Worm (Caenorhabditis elegans) whole organism, mixed stage, embryonic: ENCODE results near the gene ace-1.

Experiments
- M03D4.4 ChIP-seq: sonication (generic microtip); optimal IDR thresholded peaks from 2 replicates; lab custom pipeline; 2017; ENCODE audit warnings: mild to moderate bottlenecking, missing genetic modification characterization, missing compliant biosample characterization
- bed-3 ChIP-seq: fragments of 200-800 bp; sonication (Bioruptor generic); optimal IDR thresholded peaks from 3 replicates; lab custom pipeline; 2018; ENCODE audit warnings: mild to moderate bottlenecking, missing genetic modification characterization, moderate library complexity, missing compliant biosample characterization
- blmp-1 ChIP-seq: fragments of 150-350 bp; optimal IDR thresholded peaks from 2 replicates; lab custom pipeline; 2014; ENCODE audit warnings: missing biosample characterization, missing genetic modification characterization
- ceh-39 ChIP-seq: fragments of 150-350 bp; optimal IDR thresholded peaks from 2 replicates; lab custom pipeline; 2014; ENCODE audit warnings: missing biosample characterization, missing genetic modification characterization
- ceh-43 ChIP-seq: fragments of 200-800 bp; sonication (Bioruptor generic); optimal IDR thresholded peaks from 2 replicates; lab custom pipeline; 2018; ENCODE audit warnings: mild to moderate bottlenecking, missing genetic modification characterization, moderate library complexity, missing compliant biosample characterization
- ceh-83 ChIP-seq: fragments of 200-800 bp; sonication (Bioruptor generic); optimal IDR thresholded peaks from 2 replicates; lab custom pipeline; 2018; ENCODE audit warnings: mild to moderate bottlenecking, missing genetic modification characterization, missing compliant biosample characterization
- ces-1 ChIP-seq: fragments of 150-350 bp; optimal IDR thresholded peaks from 2 replicates; lab custom pipeline; 2014; ENCODE audit warnings: missing biosample characterization, missing genetic modification reagents, missing genetic modification characterization
- cnd-1 ChIP-seq: fragments of 200-800 bp; sonication (Bioruptor generic); optimal IDR thresholded peaks from 2 replicates; lab custom pipeline; 2018; ENCODE audit warnings: mild to moderate bottlenecking, missing genetic modification characterization, missing compliant biosample characterization
- drap-1 ChIP-seq: fragments of 200-800 bp; sonication (Bioruptor generic); optimal IDR thresholded peaks from 3 replicates; lab custom pipeline; 2018; ENCODE audit warnings: mild to moderate bottlenecking, missing genetic modification characterization, missing compliant biosample characterization
- elt-1 ChIP-seq: sonication (generic microtip); optimal IDR thresholded peaks from 2 replicates; lab custom pipeline; 2017; ENCODE audit warnings: missing genetic modification characterization, mild to moderate bottlenecking, missing compliant biosample characterization, antibody characterized with exemption, moderate library complexity, borderline replicate concordance; ENCODE audit not compliant: insufficient read depth
- elt-3 ChIP-seq: fragments of 150-350 bp; optimal IDR thresholded peaks from 2 replicates; lab custom pipeline; 2014; ENCODE audit warnings: missing biosample characterization, missing genetic modification characterization
- flh-1 ChIP-seq: fragments of 200-800 bp; sonication (Bioruptor generic); optimal IDR thresholded peaks from 2 replicates; lab custom pipeline; 2018; ENCODE audit warnings: mild to moderate bottlenecking, missing genetic modification characterization, moderate library complexity, missing compliant biosample characterization
- hlh-1 ChIP-seq: fragments of 150-350 bp; optimal IDR thresholded peaks from 2 replicates; lab custom pipeline; 2014; ENCODE audit warnings: missing biosample characterization, missing genetic modification reagents, missing genetic modification characterization
- lin-13 ChIP-seq: fragments of 150-350 bp; optimal IDR thresholded peaks from 2 replicates; lab custom pipeline; 2014; ENCODE audit warnings: missing biosample characterization, missing genetic modification characterization
- lin-32 ChIP-seq: fragments of 200-800 bp; sonication (Bioruptor generic); optimal IDR thresholded peaks from 2 replicates; lab custom pipeline; 2018; ENCODE audit warnings: mild to moderate bottlenecking, missing genetic modification characterization, missing compliant biosample characterization
- lsy-2 ChIP-seq: fragments of 150-350 bp; optimal IDR thresholded peaks from 2 replicates; lab custom pipeline; 2014; ENCODE audit warnings: missing biosample characterization, missing genetic modification characterization
- mab-5 ChIP-seq: fragments of 150-350 bp; optimal IDR thresholded peaks from 2 replicates; lab custom pipeline; 2014; ENCODE audit warnings: missing biosample characterization, missing genetic modification characterization
- mep-1 ChIP-seq: fragments of 150-350 bp; optimal IDR thresholded peaks from 2 replicates; lab custom pipeline; 2017; ENCODE audit warnings: missing biosample characterization, missing genetic modification reagents, missing genetic modification characterization, inconsistent platforms
- mls-2 ChIP-seq: sonication (generic microtip); optimal IDR thresholded peaks from 2 replicates; lab custom pipeline; 2016; ENCODE audit warnings: mild to moderate bottlenecking, missing genetic modification characterization, moderate library complexity, missing compliant biosample characterization
- nhr-12 ChIP-seq: fragments of 150-350 bp; optimal IDR thresholded peaks from 2 replicates; lab custom pipeline; 2014; ENCODE audit warnings: missing biosample characterization, missing genetic modification characterization
- nhr-2 ChIP-seq: fragments of 150-350 bp; optimal IDR thresholded peaks from 2 replicates; lab custom pipeline; 2014; ENCODE audit warnings: missing biosample characterization, missing genetic modification characterization
- nhr-237 ChIP-seq: fragments of 150-350 bp; optimal IDR thresholded peaks from 2 replicates; lab custom pipeline; 2014; ENCODE audit warnings: missing biosample characterization, missing genetic modification characterization
- nhr-28 ChIP-seq: fragments of 150-350 bp; optimal IDR thresholded peaks from 2 replicates; lab custom pipeline; 2014; ENCODE audit warnings: missing biosample characterization, missing genetic modification characterization
- nhr-76 ChIP-seq: sonication (generic microtip); optimal IDR thresholded peaks from 2 replicates; lab custom pipeline; 2017; ENCODE audit warnings: missing biosample characterization, missing genetic modification characterization
- pha-4 ChIP-seq: fragments of 150-350 bp; optimal IDR thresholded peaks from 2 replicates; lab custom pipeline; 2018; ENCODE audit warnings: missing biosample characterization, missing genetic modification reagents, missing genetic modification characterization
- sem-2 ChIP-seq: fragments of 200-800 bp; sonication (Bioruptor generic); optimal IDR thresholded peaks from 2 replicates; lab custom pipeline; 2018; ENCODE audit warnings: mild to moderate bottlenecking, missing genetic modification characterization, missing compliant biosample characterization
- snpc-4 ChIP-seq: fragments of 150-350 bp; optimal IDR thresholded peaks from 2 replicates; lab custom pipeline; 2014; ENCODE audit warnings: missing biosample characterization, missing genetic modification characterization
- sptf-1 ChIP-seq: sonication (generic microtip); optimal IDR thresholded peaks from 2 replicates; lab custom pipeline; 2017; ENCODE audit warnings: mild to moderate bottlenecking, missing genetic modification characterization, moderate library complexity, missing compliant biosample characterization
- tbx-8 ChIP-seq: fragments of 200-800 bp; sonication (Bioruptor generic); optimal IDR thresholded peaks from 2 replicates; lab custom pipeline; 2018; ENCODE audit warnings: mild to moderate bottlenecking, missing genetic modification characterization, moderate library complexity, missing compliant biosample characterization
- unc-120 ChIP-seq: sonication (generic microtip); optimal IDR thresholded peaks from 2 replicates; lab custom pipeline; 2017; ENCODE audit warnings: missing genetic modification characterization, missing compliant biosample characterization; ENCODE audit not compliant: poor library complexity, severe bottlenecking
- unc-39 ChIP-seq: fragments of 150-350 bp; optimal IDR thresholded peaks from 2 replicates; lab custom pipeline; 2014; ENCODE audit warnings: missing biosample characterization, missing genetic modification characterization
- zip-8 ChIP-seq: fragments of 150-350 bp; optimal IDR thresholded peaks from 2 replicates; lab custom pipeline; 2014; ENCODE audit warnings: missing biosample characterization, missing genetic modification characterization
- ztf-11 ChIP-seq: fragments of 150-350 bp; optimal IDR thresholded peaks from 2 replicates; lab custom pipeline; 2014; ENCODE audit warnings: missing biosample characterization, missing genetic modification characterization

Gene ace-1

DNA sequence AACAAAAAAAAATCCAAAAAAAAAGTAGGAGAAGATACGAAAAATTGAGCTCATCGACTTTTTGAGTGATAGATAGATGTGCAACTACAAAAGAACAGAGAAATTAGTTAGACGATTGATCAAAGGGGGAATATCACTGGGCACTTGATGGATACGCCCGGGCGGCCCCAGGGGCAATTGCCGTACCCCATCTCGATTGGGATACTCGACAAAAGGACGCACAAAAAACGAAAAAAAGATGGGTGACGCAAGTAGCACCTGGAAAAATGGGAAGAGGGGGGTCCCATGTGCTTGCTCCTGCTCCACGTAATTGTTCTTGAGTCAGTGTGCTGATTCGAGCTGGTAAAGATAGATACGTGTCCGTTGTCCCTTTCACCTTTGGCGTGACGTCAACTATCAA is 6.1 kb upstream of the ace-1 start:
- TF ChIP-seq unc-120 (no peak), bed-3 (GFP tag; lab: Kevin White, UChicago) (no peak), blmp-1 (no peak), drap-1 (GFP tag; lab: Kevin White, UChicago) (no peak), sptf-1 (tag; lab: Kevin White, UChicago) (no peak), nhr-2 (no peak), mls-2 (tag; lab: Kevin White, UChicago) (no peak), elt-3 (tag; lab: Kevin White, UChicago) (no peak), ceh-39 (tag; lab: Kevin White, UChicago) (no peak), ztf-11 (no peak), nhr-76 (tag; lab: Kevin White, UChicago) (no peak), lin-32 (no peak), nhr-237 (no peak), mab-5 (tag; lab: Kevin White, UChicago) (no peak)

DNA sequence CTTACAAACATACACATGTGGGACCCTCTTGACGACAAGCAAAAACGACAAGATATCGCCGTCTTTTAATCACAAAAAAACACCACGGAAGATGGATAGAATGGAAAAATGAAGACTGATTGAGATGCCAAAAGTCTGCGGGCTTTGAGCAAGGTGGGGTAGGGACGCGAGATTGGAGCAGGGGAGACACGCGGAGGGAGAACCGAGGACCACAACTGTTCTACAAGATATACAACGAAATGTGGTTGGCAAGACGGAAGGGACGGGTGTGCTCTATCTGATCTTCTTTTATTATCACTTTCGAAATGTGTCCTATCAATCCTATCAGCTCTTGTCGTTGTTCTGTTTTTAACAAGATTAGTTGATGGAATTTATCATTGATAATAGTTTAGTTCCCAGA is 3.5 kb upstream of the ace-1 start:
- peak; percentile 63 for TF ChIP-seq hlh-1 (tag; lab: Kevin White, UChicago)
- TF ChIP-seq snpc-4 (tag; lab: Kevin White, UChicago): no peak

DNA sequence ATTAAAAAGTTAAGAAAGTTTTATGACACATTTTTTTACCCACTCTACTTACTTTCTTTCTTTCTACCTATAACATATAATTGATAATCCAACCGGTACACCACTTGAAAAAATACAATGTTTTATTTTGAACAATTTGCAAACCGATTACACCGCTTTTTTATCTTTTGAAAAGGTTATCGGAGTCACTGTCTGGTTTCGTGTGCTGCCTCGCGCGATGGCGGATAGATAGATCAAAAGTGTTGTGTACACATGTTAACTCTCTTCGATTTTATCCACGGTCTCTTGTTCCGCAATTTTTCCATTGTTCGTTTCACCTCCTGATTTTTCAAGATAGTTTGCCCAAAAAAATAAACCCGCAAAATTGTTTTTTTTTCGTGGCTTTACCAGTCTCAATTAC is 585 bp upstream of the ace-1 start:
- no peak for TF ChIP-seq nhr-2
- no peak for TF ChIP-seq sem-2 (GFP tag; lab: Kevin White, UChicago)
- TF ChIP-seq hlh-1 (tag; lab: Kevin White, UChicago): no peak
- TF ChIP-seq M03D4.4 (tag; lab: Kevin White, UChicago): no peak
- no peak for TF ChIP-seq zip-8 (tag; lab: Kevin White, UChicago)
- no peak for TF ChIP-seq sptf-1 (tag; lab: Kevin White, UChicago)
- TF ChIP-seq nhr-76 (tag; lab: Kevin White, UChicago): no peak
- no peak for TF ChIP-seq snpc-4 (tag; lab: Kevin White, UChicago)
- TF ChIP-seq bed-3 (GFP tag; lab: Kevin White, UChicago): no peak
- no peak for TF ChIP-seq flh-1 (GFP tag; lab: Kevin White, UChicago)
- no peak for TF ChIP-seq tbx-8 (GFP tag; lab: Kevin White, UChicago)
- TF ChIP-seq mab-5 (tag; lab: Kevin White, UChicago): no peak
- no peak for TF ChIP-seq nhr-12
- no peak for TF ChIP-seq nhr-28 (tag; lab: Kevin White, UChicago)
- no peak for TF ChIP-seq ceh-39 (tag; lab: Kevin White, UChicago)
- TF ChIP-seq, all 35 proteins: peak for 0

DNA sequence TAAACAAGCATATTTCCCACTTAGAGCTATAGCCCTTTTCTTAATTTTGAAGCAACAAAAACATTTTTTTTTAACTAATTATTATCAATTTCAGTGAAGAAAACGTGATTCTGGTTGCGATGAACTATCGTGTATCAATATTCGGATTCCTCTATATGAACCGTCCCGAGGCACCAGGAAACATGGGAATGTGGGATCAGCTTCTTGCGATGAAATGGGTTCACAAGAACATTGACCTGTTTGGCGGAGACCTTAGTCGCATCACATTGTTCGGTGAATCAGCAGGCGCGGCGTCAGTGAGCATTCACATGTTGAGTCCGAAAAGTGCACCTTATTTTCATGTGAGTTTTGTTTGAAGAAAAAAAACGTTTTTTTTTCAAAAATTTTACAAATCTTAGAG is 1.9 kb downstream of the ace-1 start:
- TF ChIP-seq lsy-2 (tag; lab: Kevin White, UChicago) (no peak), lin-13 (tag; lab: Kevin White, UChicago) (no peak), unc-39 (tag; lab: Kevin White, UChicago) (no peak), nhr-28 (tag; lab: Kevin White, UChicago) (no peak), nhr-76 (tag; lab: Kevin White, UChicago) (no peak), elt-1 (tag; lab: Kevin White, UChicago) (no peak), bed-3 (GFP tag; lab: Kevin White, UChicago) (no peak)

DNA sequence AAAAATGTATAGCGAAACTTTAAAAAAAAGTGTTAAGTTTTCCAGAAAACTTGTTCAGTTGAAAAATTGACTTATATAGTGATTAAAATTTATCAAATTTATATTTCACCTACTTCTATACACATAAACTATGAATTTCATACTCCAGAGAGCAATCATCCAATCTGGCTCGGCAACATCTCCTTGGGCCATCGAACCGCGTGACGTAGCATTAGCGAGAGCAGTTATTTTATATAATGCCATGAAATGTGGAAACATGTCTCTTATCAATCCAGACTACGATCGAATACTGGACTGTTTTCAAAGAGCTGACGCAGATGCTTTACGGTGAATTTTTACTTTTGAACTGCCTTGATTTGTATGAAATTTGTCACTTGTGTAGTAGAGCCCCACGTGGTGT is 2.4 kb downstream of the ace-1 start:
- TF ChIP-seq mab-5 (tag; lab: Kevin White, UChicago): no peak
- no peak for TF ChIP-seq nhr-237
- no peak for TF ChIP-seq cnd-1 (tag; lab: Kevin White, UChicago)
- no peak for TF ChIP-seq mep-1
- TF ChIP-seq hlh-1 (tag; lab: Kevin White, UChicago): no peak
- TF ChIP-seq lsy-2 (tag; lab: Kevin White, UChicago): no peak
- TF ChIP-seq ceh-39 (tag; lab: Kevin White, UChicago): no peak
- TF ChIP-seq elt-3 (tag; lab: Kevin White, UChicago): no peak
- TF ChIP-seq ceh-83 (GFP tag; lab: Kevin White, UChicago): no peak
- TF ChIP-seq unc-39 (tag; lab: Kevin White, UChicago): no peak
- no peak for TF ChIP-seq ces-1
- no peak for TF ChIP-seq nhr-2
- TF ChIP-seq unc-120: no peak
- no peak for TF ChIP-seq ztf-11
- TF ChIP-seq M03D4.4 (tag; lab: Kevin White, UChicago): no peak
- no peak for TF ChIP-seq bed-3 (GFP tag; lab: Kevin White, UChicago)
- TF ChIP-seq pha-4 (tag; lab: Kevin White, UChicago): no peak
- TF ChIP-seq ceh-43 (GFP tag; lab: Kevin White, UChicago): no peak
- no peak for TF ChIP-seq tbx-8 (GFP tag; lab: Kevin White, UChicago)
- no peak for TF ChIP-seq lin-32
